Fruit fly (Drosophila melanogaster): ENCODE results near the gene AkhR.

Gene AkhR

dm6 chr2L:6700742-6701141 is 15.2 kb downstream of the AkhR start (continued):
- TF ChIP-seq Eip74EF (GFP tag; optimal IDR thresholded peaks at IDR 0.05) (no peak), Hand (GFP tag; optimal IDR thresholded peaks at IDR 0.05) (no peak), grau (tag; optimal IDR thresholded peaks at IDR 0.05) (no peak), Hmr (GFP tag; optimal IDR thresholded peaks at IDR 0.05) (peak; percentile 37), CG12769 (tag; optimal IDR thresholded peaks at IDR 0.05) (peak; percentile 45), lmd (GFP tag; IDR thresholded peaks at IDR 0.05) (no peak), eyg (GFP tag; optimal IDR thresholded peaks at IDR 0.05) (no peak), CG8089 (GFP tag; optimal IDR thresholded peaks at IDR 0.05) (peak; percentile 66), CG13296 (GFP tag; optimal IDR thresholded peaks at IDR 0.05) (no peak), CkIIα-i1 (GFP tag; IDR thresholded peaks at IDR 0.05) (no peak), nerfin-2 (GFP tag; IDR thresholded peaks at IDR 0.05; ENCODE audit: partially characterized antibody) (no peak), kni (GFP tag; optimal IDR thresholded peaks at IDR 0.05) (peak; percentile 3), ato (GFP tag; IDR thresholded peaks at IDR 0.05; ENCODE audit: partially characterized antibody) (no peak), gcm2 (GFP tag; optimal IDR thresholded peaks at IDR 0.05) (no peak), CG16863 (GFP tag; optimal IDR thresholded peaks at IDR 0.05) (peak; percentile 21), CG6689 (GFP tag; IDR thresholded peaks at IDR 0.05) (no peak), Atf6 (GFP tag; IDR thresholded peaks at IDR 0.05) (no peak), cato (GFP tag; optimal IDR thresholded peaks at IDR 0.05; ENCODE audit: borderline replicate concordance) (peak; percentile 11), ac (GFP tag; optimal IDR thresholded peaks at IDR 0.05) (peak; percentile 93), cad (GFP tag; optimal IDR thresholded peaks at IDR 0.05) (no peak), Atf-2 (GFP tag; optimal IDR thresholded peaks at IDR 0.05) (no peak), CG3847 (GFP tag; IDR thresholded peaks at IDR 0.05) (no peak), Dbx (GFP tag; IDR thresholded peaks at IDR 0.05) (no peak), pros (GFP tag; optimal IDR thresholded peaks at IDR 0.05) (no peak), CG12219 (GFP tag; optimal IDR thresholded peaks at IDR 0.05) (peak; percentile 27), CG5953 (GFP tag; IDR thresholded peaks at IDR 0.05) (no peak), Med (GFP tag) (peak; percentile 84), CG2199 (GFP tag; IDR thresholded peaks at IDR 0.05) (no peak), NfI (GFP tag; optimal IDR thresholded peaks at IDR 0.05) (no peak), crp (GFP tag; optimal IDR thresholded peaks at IDR 0.05) (no peak), CG11247 (GFP tag; IDR thresholded peaks at IDR 0.05) (no peak), sc (optimal IDR thresholded peaks at IDR 0.05) (no peak), sc (GFP tag; optimal IDR thresholded peaks at IDR 0.05) (peak; percentile 67), gt (GFP tag; IDR thresholded peaks at IDR 0.05) (no peak), pan (optimal IDR thresholded peaks at IDR 0.05) (no peak), pan (GFP tag; optimal IDR thresholded peaks at IDR 0.05 in 1 of 2, IDR thresholded peaks at IDR 0.05 in 1 of 2) (no peak), CG12071 (GFP tag; optimal IDR thresholded peaks at IDR 0.05) (no peak), dmrt11E (tag; optimal IDR thresholded peaks at IDR 0.05) (peak; percentile 77), Scr (GFP tag; IDR thresholded peaks at IDR 0.05; ENCODE audit: partially characterized antibody) (no peak), CG16779 (GFP tag; IDR thresholded peaks at IDR 0.05) (no peak), CG33557 (GFP tag; optimal IDR thresholded peaks at IDR 0.05) (peak; percentile 54), tgo (GFP tag; IDR thresholded peaks at IDR 0.05) (no peak), CG11696 (GFP tag; IDR thresholded peaks at IDR 0.05) (no peak), Ets97D (GFP tag; optimal IDR thresholded peaks at IDR 0.05) (no peak), dpn (GFP tag; optimal IDR thresholded peaks at IDR 0.05) (peak in 1 of 2 experiments; percentile 11), phol (tag; optimal IDR thresholded peaks at IDR 0.05) (no peak), D (optimal IDR thresholded peaks at IDR 0.05) (no peak), D (GFP tag; optimal IDR thresholded peaks at IDR 0.05) (no peak), fd96Cb (tag; optimal IDR thresholded peaks at IDR 0.05) (peak; percentile 6), CG14014 (GFP tag; IDR thresholded peaks at IDR 0.05) (peak; percentile 39; the same call in 1 of the 2 replicates), otp (GFP tag; IDR thresholded peaks at IDR 0.05) (peak; percentile 51; the same call in 1 of the 3 replicates), HmgD (GFP tag; optimal IDR thresholded peaks at IDR 0.05) (no peak)

Data from whole organism, embryonic.